Worm (Caenorhabditis elegans): ENCODE data around the gene Y67D8C.22.

- TF ChIP-seq him-1 (tag; optimal IDR thresholded peaks at IDR 0.05) (no peak), dao-5 (tag; optimal IDR thresholded peaks at IDR 0.05) (no peak)
Measured at ce11 chrIV:3101208-3101607, 25.1 kb upstream of the Y67D8C.22 start.
